Worm (Caenorhabditis elegans) whole organism, young adult: ENCODE results near the gene arrd-25.

Experiments
- B0261.1 ChIP-seq: sonication (generic microtip); optimal IDR thresholded peaks from 2 replicates; lab custom pipeline; 2016; ENCODE audit warnings: mild to moderate bottlenecking, missing genetic modification characterization, moderate library complexity, missing compliant biosample characterization
- C06A6.2 ChIP-seq: fragments of 200-800 bp; sonication (Bioruptor generic); conservative IDR thresholded peaks from 2 replicates; pipeline ENCODE4 v1.3.6; 2022; ENCODE audit warnings: missing genetic modification characterization, missing compliant biosample characterization
- D2030.7 ChIP-seq: fragments of 200-800 bp; sonication (Bioruptor generic); IDR thresholded peaks from 2 replicates; pipeline ENCODE4 v1.3.6; 2022; ENCODE audit warnings: missing genetic modification reagents, missing genetic modification characterization, missing compliant biosample characterization
- bed-2 ChIP-seq: fragments of 200-800 bp; sonication (Bioruptor generic); IDR thresholded peaks from 2 replicates; pipeline ENCODE4 v1.3.6; 2022; ENCODE audit warnings: missing genetic modification reagents, missing genetic modification characterization, missing compliant biosample characterization
- ceh-58 ChIP-seq: fragments of 200-800 bp; sonication (Bioruptor generic); IDR thresholded peaks from 2 replicates; pipeline ENCODE4 v1.3.6; 2022; ENCODE audit warnings: missing genetic modification characterization, missing compliant biosample characterization
- ceh-79 ChIP-seq: sonication (generic microtip); optimal IDR thresholded peaks from 2 replicates; lab custom pipeline; 2017; ENCODE audit warnings: mild to moderate bottlenecking, missing genetic modification characterization, missing compliant biosample characterization
- lin-54 ChIP-seq: fragments of 200-800 bp; sonication (Bioruptor generic); optimal IDR thresholded peaks from 2 replicates; lab custom pipeline; 2018; ENCODE audit warnings: mild to moderate bottlenecking, missing genetic modification characterization, missing compliant biosample characterization
- nfya-1 ChIP-seq: sonication (generic microtip); optimal IDR thresholded peaks from 2 replicates; lab custom pipeline; 2017; ENCODE audit warnings: antibody characterized with exemption, missing compliant biosample characterization, missing genetic modification characterization, borderline replicate concordance; ENCODE audit not compliant: insufficient read depth
- nfyb-1 ChIP-seq: fragments of 200-800 bp; sonication (Bioruptor generic); IDR thresholded peaks from 2 replicates; pipeline ENCODE4 v1.3.6; 2022; ENCODE audit warnings: missing genetic modification reagents, missing genetic modification characterization, missing compliant biosample characterization
- sea-2 ChIP-seq: fragments of 200-800 bp; sonication (Bioruptor generic); IDR thresholded peaks from 2 replicates; pipeline ENCODE4 v1.3.6; 2022; ENCODE audit warnings: missing genetic modification characterization, missing compliant biosample characterization
- tbp1 ChIP-seq: fragments of 200-800 bp; sonication (Bioruptor generic); optimal IDR thresholded peaks from 2 replicates; lab custom pipeline; 2018; ENCODE audit warnings: mild to moderate bottlenecking, missing genetic modification characterization, missing compliant biosample characterization

Gene arrd-25

DNA sequence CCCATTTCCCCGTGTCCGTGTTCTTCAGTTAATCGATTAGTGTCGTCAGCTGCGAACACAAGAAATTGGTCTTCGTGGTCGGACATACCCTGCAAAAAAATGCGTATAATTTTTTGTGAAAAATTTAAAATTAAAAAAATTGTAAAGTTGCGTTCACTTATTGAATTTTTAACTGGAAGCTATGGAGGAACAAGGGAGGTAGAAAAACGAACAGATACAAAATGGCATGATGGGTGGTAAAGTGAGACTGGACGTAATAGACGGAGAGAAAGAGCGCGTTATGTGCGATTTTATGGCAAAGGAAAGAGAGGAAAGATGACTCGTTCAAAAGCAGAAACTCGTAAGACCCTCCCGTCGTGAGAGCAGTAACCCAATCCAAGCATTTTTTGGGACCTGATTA, 50.6 kb downstream of the arrd-25 start, which contains the start of gene C33G3.6:
Gene C33G3.6 (minus strand): TSS at position 101 of the 400 bp plus-strand sequence.
- TF ChIP-seq lin-54 (no peak), tbp1 (GFP tag; lab: Kevin White, UChicago) (no peak), B0261.1 (no peak), sea-2 (GFP tag; lab: Robert Waterston, UW) (no peak), bed-2 (GFP tag; lab: Robert Waterston, UW) (no peak)

DNA sequence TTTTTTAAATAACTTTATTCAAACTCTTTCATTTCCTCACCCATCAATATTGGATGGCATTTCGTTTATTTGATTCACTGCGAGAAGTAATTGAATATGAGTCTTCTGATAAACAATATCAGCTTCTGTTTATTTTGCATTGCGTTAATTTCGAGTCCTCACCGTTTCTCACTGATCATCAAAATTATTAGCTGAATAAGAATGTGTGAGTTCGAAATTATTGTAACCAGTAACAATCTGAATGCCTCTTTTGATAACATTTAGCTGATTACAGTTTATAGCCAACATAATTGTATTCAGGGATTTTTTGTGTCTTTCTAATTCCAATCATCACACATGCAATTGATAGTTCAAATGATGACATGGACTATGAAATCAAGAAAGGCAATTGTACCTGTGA, 51.6 kb downstream of the arrd-25 start, which contains the start of gene F16B12.1:
Gene F16B12.1 (plus strand): TSS at position 301 of the 400 bp plus-strand sequence.
- TF ChIP-seq nfyb-1 (GFP tag; lab: Robert Waterston, UW): no peak
- no peak for TF ChIP-seq D2030.7 (GFP tag; lab: Robert Waterston, UW)
- TF ChIP-seq nfya-1 (tag; lab: Kevin White, UChicago): no peak
- TF ChIP-seq ceh-58 (GFP tag; lab: Robert Waterston, UW): no peak
- TF ChIP-seq ceh-79 (tag; lab: Kevin White, UChicago): no peak
- no peak for TF ChIP-seq C06A6.2 (GFP tag; lab: Robert Waterston, UW)
